Worm (Caenorhabditis elegans) whole organism, L3 larva: Measurements from ENCODE around the gene cyp-25A4.
A peak's percentile ranks its signal among the peaks of the same experiment; 100 is the strongest.

ENCODE experiments used
- egl-27 ChIP-seq: sonication (generic microtip); optimal IDR thresholded peaks from 4 replicates; lab custom pipeline; 2017; ENCODE audit warnings: missing biosample characterization, missing genetic modification reagents, missing genetic modification characterization
- elt-2 ChIP-seq: sonication (generic microtip); optimal IDR thresholded peaks from 2 replicates; lab custom pipeline; 2016; ENCODE audit warnings: missing genetic modification reagents, mild to moderate bottlenecking, missing genetic modification characterization, missing compliant biosample characterization
- nhr-11 ChIP-seq: fragments of 150-350 bp; optimal IDR thresholded peaks from 2 replicates; lab custom pipeline; 2014; ENCODE audit warnings: missing biosample characterization, missing genetic modification characterization
- nhr-237 ChIP-seq: fragments of 150-350 bp; optimal IDR thresholded peaks from 2 replicates; lab custom pipeline; 2014; ENCODE audit warnings: missing biosample characterization, missing genetic modification characterization
- nhr-77 ChIP-seq: fragments of 150-350 bp; optimal IDR thresholded peaks from 2 replicates; lab custom pipeline; 2014; ENCODE audit warnings: missing biosample characterization, missing genetic modification characterization
- pqm-1 ChIP-seq: fragments of 150-350 bp; optimal IDR thresholded peaks from 2 replicates; lab custom pipeline; 2017; ENCODE audit warnings: missing biosample characterization, missing genetic modification characterization, inconsistent platforms
- sea-2 ChIP-seq: fragments of 150-350 bp; sonication (generic microtip); optimal IDR thresholded peaks from 4 replicates; lab custom pipeline; 2014; ENCODE audit warnings: missing biosample characterization, missing genetic modification reagents, missing genetic modification characterization
- skn-1 ChIP-seq: fragments of 150-350 bp; optimal IDR thresholded peaks from 2 replicates; lab custom pipeline; 2014; ENCODE audit warnings: missing biosample characterization, missing genetic modification characterization
- tbx-2 ChIP-seq: sonication (generic microtip); optimal IDR thresholded peaks from 2 replicates; lab custom pipeline; 2016; ENCODE audit warnings: mild to moderate bottlenecking, missing genetic modification characterization, missing compliant biosample characterization

- TF ChIP-seq sea-2 (no peak), elt-2 (tag; lab: Kevin White, UChicago) (peak; percentile 45), pqm-1 (tag; lab: Kevin White, UChicago) (no peak), skn-1 (tag; lab: Kevin White, UChicago) (no peak), nhr-11 (tag; lab: Kevin White, UChicago) (no peak), nhr-237 (no peak), egl-27 (tag; lab: Kevin White, UChicago) (no peak), tbx-2 (tag; lab: Kevin White, UChicago) (no peak), nhr-77 (tag; lab: Kevin White, UChicago) (no peak)
Observed at ce11 chrIII:3874895-3875294, 23.0 kb upstream of the cyp-25A4 start.
